Worm (Caenorhabditis elegans): ENCODE results near the gene C29A12.6.
A peak's percentile ranks its signal among the peaks of the same experiment; 100 is the strongest.

C29A12.6 gene

ce11 chrV:10818498-10818897 lies 28.5 kb upstream of the C29A12.6 start:
- TF ChIP-seq unc-39 (tag; optimal IDR thresholded peaks at IDR 0.05), result no peak
- no peak for TF ChIP-seq mab-5 (tag; optimal IDR thresholded peaks at IDR 0.05)
- no peak for TF ChIP-seq ceh-16 (tag; optimal IDR thresholded peaks at IDR 0.05)
- no peak for TF ChIP-seq snpc-4 (tag; optimal IDR thresholded peaks at IDR 0.05)
- TF ChIP-seq dmd-4 (tag; optimal IDR thresholded peaks at IDR 0.05), result no peak
- no peak for TF ChIP-seq F13H6.1 (tag; optimal IDR thresholded peaks at IDR 0.05)
- TF ChIP-seq nhr-12 (tag; optimal IDR thresholded peaks at IDR 0.05), result no peak
- no peak for TF ChIP-seq lin-39 (tag; optimal IDR thresholded peaks at IDR 0.05)
- no peak for TF ChIP-seq ztf-11 (tag; optimal IDR thresholded peaks at IDR 0.05)
- TF ChIP-seq nhr-10 (tag; optimal IDR thresholded peaks at IDR 0.05), result no peak

- no peak for TF ChIP-seq nhr-25 (tag; optimal IDR thresholded peaks at IDR 0.05)
- TF ChIP-seq ztf-11 (tag; optimal IDR thresholded peaks at IDR 0.05), result no peak
Measured at ce11 chrV:10824711-10825110, 22.3 kb upstream of the C29A12.6 start, which contains the start of gene nrx-1. TSS of gene nrx-1 (plus strand) at chrV:10825011.

ce11 chrV:10832862-10833261 lies 14.1 kb upstream of the C29A12.6 start:
- TF ChIP-seq nhr-11 (tag; optimal IDR thresholded peaks at IDR 0.05), result no peak
- no peak for TF ChIP-seq elt-3 (tag; optimal IDR thresholded peaks at IDR 0.05)
- no peak for TF ChIP-seq ceh-16 (tag; optimal IDR thresholded peaks at IDR 0.05)
- TF ChIP-seq unc-55 (GFP tag; optimal IDR thresholded peaks at IDR 0.05), result peak; percentile 91
- TF ChIP-seq gmeb-1 (tag; optimal IDR thresholded peaks at IDR 0.05), result no peak

ce11 chrV:10834682-10835219 lies 12.2 kb upstream of the C29A12.6 start:
- peak; percentile 25 for TF ChIP-seq zag-1 (tag; optimal IDR thresholded peaks at IDR 0.05)
- peak in 1 of 2 experiments; percentile 10 for TF ChIP-seq lsy-2 (tag; optimal IDR thresholded peaks at IDR 0.05)
- TF ChIP-seq unc-55 (GFP tag; optimal IDR thresholded peaks at IDR 0.05), result peak; percentile 44
- TF ChIP-seq nhr-23 (tag; optimal IDR thresholded peaks at IDR 0.05), result no peak
- peak; percentile 53 for TF ChIP-seq C34F6.9 (tag; optimal IDR thresholded peaks at IDR 0.05)
- no peak for TF ChIP-seq sma-9 (GFP tag; optimal IDR thresholded peaks at IDR 0.05)
- TF ChIP-seq sma-9 (tag; optimal IDR thresholded peaks at IDR 0.05), result no peak

ce11 chrV:10838204-10838603 lies 8.8 kb upstream of the C29A12.6 start:
- TF ChIP-seq Y55F3AM.14 (GFP tag; optimal IDR thresholded peaks at IDR 0.05), result peak; percentile 46
- TF ChIP-seq mab-5 (tag; optimal IDR thresholded peaks at IDR 0.05), result peak; percentile 58
- no peak for TF ChIP-seq lin-39 (tag; optimal IDR thresholded peaks at IDR 0.05)
- peak; percentile 52 for TF ChIP-seq unc-55 (GFP tag; optimal IDR thresholded peaks at IDR 0.05)

ce11 chrV:10839398-10839797 lies 7.6 kb upstream of the C29A12.6 start:
- no peak for TF ChIP-seq zag-1 (tag; optimal IDR thresholded peaks at IDR 0.05)
- TF ChIP-seq alr-1 (tag; optimal IDR thresholded peaks at IDR 0.05), result no peak
- TF ChIP-seq mbf-1 (tag; optimal IDR thresholded peaks at IDR 0.05), result no peak
- TF ChIP-seq nhr-129 (tag; optimal IDR thresholded peaks at IDR 0.05), result no peak
- TF ChIP-seq ztf-1 (GFP tag; conservative IDR thresholded peaks at IDR 0.05), result no peak
- no peak for TF ChIP-seq unc-39 (tag; optimal IDR thresholded peaks at IDR 0.05)

- TF ChIP-seq ztf-11 (tag; optimal IDR thresholded peaks at IDR 0.05), result no peak
Measured at ce11 chrV:10854197-10854596, 7.2 kb downstream of the C29A12.6 start.

ce11 chrV:10855363-10855762 lies 8.4 kb downstream of the C29A12.6 start:
- TF ChIP-seq fos-1 (tag; optimal IDR thresholded peaks at IDR 0.05) (peak; percentile 78), nhr-129 (tag; optimal IDR thresholded peaks at IDR 0.05) (peak; percentile 15), sma-9 (GFP tag; optimal IDR thresholded peaks at IDR 0.05) (peak; percentile 80), sma-9 (tag; optimal IDR thresholded peaks at IDR 0.05) (no peak), crh-2 (tag; optimal IDR thresholded peaks at IDR 0.05) (peak; percentile 21), nhr-23 (tag; optimal IDR thresholded peaks at IDR 0.05) (no peak)
